Worm (Caenorhabditis elegans) whole organism, L4 larva: ENCODE data around the gene W06D11.2.

ENCODE experiments used
- F44E2.7 ChIP-seq: fragments of 200-800 bp; sonication (Bioruptor generic); IDR thresholded peaks from 2 replicates; pipeline ENCODE4 v2.1.2; 2022; ENCODE audit warnings: missing genetic modification characterization, missing compliant biosample characterization
- R02D3.7 ChIP-seq: fragments of 150-350 bp; sonication (generic microtip); optimal IDR thresholded peaks from 3 replicates; lab custom pipeline; 2014; ENCODE audit warnings: missing biosample characterization, missing genetic modification characterization
- fkh-10 ChIP-seq: fragments of 150-350 bp; optimal IDR thresholded peaks from 2 replicates; lab custom pipeline; 2014; ENCODE audit warnings: missing biosample characterization, missing genetic modification reagents, missing genetic modification characterization
- lsy-2 ChIP-seq, 2 experiments: fragments of 150-350 bp in 1 of 2; sonication (generic microtip) in 1 of 2; optimal IDR thresholded peaks; 2 replicates each; lab custom pipeline; 2014 to 2017; ENCODE audit warnings: missing biosample characterization in 2 of 2, missing genetic modification characterization in 2 of 2
- nhr-48 ChIP-seq: sonication (generic microtip); optimal IDR thresholded peaks from 2 replicates; lab custom pipeline; 2016; ENCODE audit warnings: mild to moderate bottlenecking, missing genetic modification characterization, missing compliant biosample characterization
- unc-62 ChIP-seq, 3 experiments: fragments of 150-350 bp in 1 of 3; sonication (generic microtip); optimal IDR thresholded peaks in 2 of 3; peaks in 1 of 3; 1 replicate in 1 of 3; 2 replicates in 2 of 3; lab custom pipeline; 2014 to 2017; ENCODE audit warnings: missing biosample characterization in 3 of 3, missing genetic modification characterization in 3 of 3, missing genetic modification reagents in 3 of 3, missing genotype in 1 of 3

DNA sequence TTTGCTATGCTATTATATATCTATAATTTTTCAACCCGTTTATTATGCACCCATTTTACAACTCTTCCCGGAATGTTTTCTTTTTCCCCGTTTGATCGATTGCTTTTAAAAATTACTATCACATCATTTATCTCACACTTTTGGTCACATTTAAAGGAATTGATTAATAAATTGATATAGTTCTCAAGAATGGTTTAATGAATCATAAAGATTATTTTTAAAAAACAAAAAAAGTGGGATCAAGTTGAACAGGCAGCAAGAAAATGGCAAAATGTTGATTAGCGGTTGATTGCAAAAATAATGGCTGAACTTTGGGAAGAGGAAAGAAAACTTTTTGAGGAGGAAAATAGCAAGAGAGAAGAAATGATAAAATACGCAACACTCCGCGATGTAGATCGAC, 3.3 kb upstream of the W06D11.2 start, which contains the start of gene W06D11.5:
- no peak for TF ChIP-seq nhr-48 (tag; lab: Kevin White, UChicago)
- no peak for TF ChIP-seq F44E2.7
- TF ChIP-seq R02D3.7 = no peak
- TF ChIP-seq lsy-2 (tag; optimal IDR thresholded peaks at IDR 0.05; lab: Kevin White, UChicago) = no peak
- TF ChIP-seq fkh-10 = no peak
- TF ChIP-seq unc-62 (GFP tag; optimal IDR thresholded peaks at IDR 0.05 in 1 of 2; lab: Kevin White, UChicago) = no peak
- TF ChIP-seq unc-62 (tag; optimal IDR thresholded peaks at IDR 0.05; lab: Kevin White, UChicago) = no peak
